Fruit fly (Drosophila melanogaster): ENCODE measurements around the gene CG12795.
A peak's percentile ranks its signal among the peaks of the same experiment; 100 is the strongest.

CG12795 gene

DNA sequence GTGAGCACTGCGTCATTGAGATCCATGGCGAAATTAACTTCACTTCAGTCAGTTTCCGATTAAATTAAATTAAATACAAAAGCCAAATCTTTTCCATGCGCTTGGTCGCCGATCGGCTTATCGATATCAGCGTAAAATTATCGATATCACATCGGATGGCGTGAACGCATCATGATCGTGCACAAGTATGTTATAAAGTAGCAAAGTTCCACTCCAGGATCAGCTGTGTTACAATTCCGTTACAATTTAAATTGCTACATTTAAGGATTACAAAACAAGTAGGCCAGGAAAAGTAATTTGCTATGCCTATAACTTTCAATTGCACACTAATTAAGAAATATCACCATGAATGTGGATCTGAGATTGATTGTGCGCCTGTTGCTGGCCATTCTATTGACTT lies 17.6 kb downstream of the CG12795 start, which contains the start of the genes Pif1 and CG31776 (continued):
- TF ChIP-seq wdn (GFP tag; IDR thresholded peaks at IDR 0.05) (no peak), CrebB (tag; optimal IDR thresholded peaks at IDR 0.05) (no peak), CG7786 (GFP tag; optimal IDR thresholded peaks at IDR 0.05) (no peak), tgo (GFP tag; IDR thresholded peaks at IDR 0.05) (no peak), ap (GFP tag; IDR thresholded peaks at IDR 0.05) (no peak), CG10267 (tag; optimal IDR thresholded peaks at IDR 0.05) (peak; percentile 53), CG18476 (GFP tag; optimal IDR thresholded peaks at IDR 0.05) (no peak), HLH54F (GFP tag; optimal IDR thresholded peaks at IDR 0.05) (no peak), CG11696 (GFP tag; IDR thresholded peaks at IDR 0.05) (no peak), fd3F (GFP tag; optimal IDR thresholded peaks at IDR 0.05) (no peak), CG17612 (GFP tag; IDR thresholded peaks at IDR 0.05) (no peak), CG10431 (GFP tag; optimal IDR thresholded peaks at IDR 0.05) (no peak), Xbp1 (GFP tag; optimal IDR thresholded peaks at IDR 0.05) (no peak), otp (GFP tag; IDR thresholded peaks at IDR 0.05) (no peak), CG30020 (tag; optimal IDR thresholded peaks at IDR 0.05) (peak; percentile 24), CG4404 (GFP tag; IDR thresholded peaks at IDR 0.05) (no peak), MTF-1 (GFP tag; optimal IDR thresholded peaks at IDR 0.05; ENCODE audit: borderline replicate concordance) (no peak), CG8944 (GFP tag; optimal IDR thresholded peaks at IDR 0.05) (no peak), ac (GFP tag; optimal IDR thresholded peaks at IDR 0.05) (no peak), PHDP (tag; optimal IDR thresholded peaks at IDR 0.05) (no peak), tap (tag; optimal IDR thresholded peaks at IDR 0.05) (no peak), CG11560 (tag; IDR thresholded peaks at IDR 0.05) (no peak), ftz-f1 (GFP tag; optimal IDR thresholded peaks at IDR 0.05) (no peak), Drgx (GFP tag; IDR thresholded peaks at IDR 0.05) (no peak), CoRest (tag; optimal IDR thresholded peaks at IDR 0.05) (no peak), CG7963 (GFP tag; IDR thresholded peaks at IDR 0.05; ENCODE audit: partially characterized antibody) (peak; percentile 66; the same call in 2 of the 3 replicates), hkb (optimal IDR thresholded peaks at IDR 0.05) (no peak), hkb (GFP tag; IDR thresholded peaks at IDR 0.05) (no peak), Oaz (GFP tag; IDR thresholded peaks at IDR 0.05) (no peak), CG17328 (GFP tag; IDR thresholded peaks at IDR 0.05) (no peak), prd (optimal IDR thresholded peaks at IDR 0.05) (no peak), prd (GFP tag; IDR thresholded peaks at IDR 0.05) (no peak), sens (GFP tag) (peak; percentile 68), gsb (GFP tag; IDR thresholded peaks at IDR 0.05) (no peak), CG8281 (tag; optimal IDR thresholded peaks at IDR 0.05) (no peak), CG18262 (tag; optimal IDR thresholded peaks at IDR 0.05) (no peak), Fer2 (tag; optimal IDR thresholded peaks at IDR 0.05) (no peak), CG7987 (GFP tag; optimal IDR thresholded peaks at IDR 0.05) (no peak), crc (GFP tag; optimal IDR thresholded peaks at IDR 0.05) (no peak), CG6683 (GFP tag; optimal IDR thresholded peaks at IDR 0.05) (no peak), CHES-1-like (GFP tag; optimal IDR thresholded peaks at IDR 0.05) (no peak), stc (GFP tag; IDR thresholded peaks at IDR 0.05) (no peak), Nf-YA (GFP tag; IDR thresholded peaks at IDR 0.05) (no peak), ash1 (GFP tag; optimal IDR thresholded peaks at IDR 0.05) (no peak), Ptx1 (GFP tag; IDR thresholded peaks at IDR 0.05) (no peak), aop (GFP tag; IDR thresholded peaks at IDR 0.05) (no peak), Kr (GFP tag; optimal IDR thresholded peaks at IDR 0.05) (no peak), CG3726 (GFP tag; IDR thresholded peaks at IDR 0.05) (no peak), knrl (GFP tag; IDR thresholded peaks at IDR 0.05; ENCODE audit: partially characterized antibody) (peak; percentile 66), CG1024 (GFP tag; IDR thresholded peaks at IDR 0.05) (no peak), Scr (GFP tag; IDR thresholded peaks at IDR 0.05; ENCODE audit: partially characterized antibody) (peak; percentile 83), bigmax (GFP tag; optimal IDR thresholded peaks at IDR 0.05) (no peak), ERR (GFP tag; optimal IDR thresholded peaks at IDR 0.05) (no peak), CG11093 (GFP tag; IDR thresholded peaks at IDR 0.05) (no peak)
